Fruit fly (Drosophila melanogaster) whole organism, embryonic: Measurements from ENCODE around the gene CG3368.
A peak's percentile ranks its signal among the peaks of the same experiment; 100 is the strongest.

ENCODE experiments used
- Awh ChIP-seq: fragments of 200-800 bp; sonication (Bioruptor generic); IDR thresholded peaks from 2 replicates; pipeline ENCODE4, ENCODE4 v1.3.6; 2022; ENCODE audit warnings: missing biosample characterization, missing genetic modification characterization
- CG10431 ChIP-seq: fragments of 200-800 bp; sonication (Bioruptor generic); optimal IDR thresholded peaks from 3 replicates; lab custom pipeline; 2018; ENCODE audit warnings: missing biosample characterization, mild to moderate bottlenecking, missing genetic modification characterization
- CG10565 ChIP-seq: fragments of 200-800 bp; sonication (Bioruptor generic); optimal IDR thresholded peaks from 3 replicates; lab custom pipeline; 2016; ENCODE audit warnings: missing biosample characterization, mild to moderate bottlenecking, missing genetic modification characterization
- CG10979 ChIP-seq: fragments of 200-800 bp; sonication (Bioruptor generic); optimal IDR thresholded peaks from 2 replicates; lab custom pipeline; 2018; ENCODE audit warnings: missing biosample characterization, mild to moderate bottlenecking, missing genetic modification characterization, moderate library complexity
- CG12155 ChIP-seq: fragments of 200-800 bp; sonication (Bioruptor generic); optimal IDR thresholded peaks from 3 replicates; lab custom pipeline; 2016; ENCODE audit warnings: missing biosample characterization, missing genetic modification characterization
- CG1233 ChIP-seq: fragments of 200-800 bp; sonication (Bioruptor generic); optimal IDR thresholded peaks from 4 replicates; lab custom pipeline; 2018; ENCODE audit warnings: missing biosample characterization, mild to moderate bottlenecking, missing genetic modification characterization
- CG13424 ChIP-seq: fragments of 200-800 bp; sonication (Bioruptor generic); optimal IDR thresholded peaks from 2 replicates; lab custom pipeline; 2019; ENCODE audit warnings: missing biosample characterization, mild to moderate bottlenecking, missing genetic modification characterization, moderate library complexity
- CG14441 ChIP-seq: fragments of 200-800 bp; sonication (Bioruptor generic); IDR thresholded peaks from 2 replicates; pipeline ENCODE4 v1.3.6; 2022; ENCODE audit warnings: missing biosample characterization, missing genetic modification characterization
- CG15073 ChIP-seq: fragments of 200-800 bp; sonication (Bioruptor generic); optimal IDR thresholded peaks from 2 replicates; lab custom pipeline; 2016; ENCODE audit warnings: missing biosample characterization, missing genetic modification characterization
- CG17385 ChIP-seq: fragments of 200-800 bp; sonication (Bioruptor generic); optimal IDR thresholded peaks from 3 replicates; lab custom pipeline; 2018; ENCODE audit warnings: missing biosample characterization, mild to moderate bottlenecking, missing genetic modification characterization
- CG30431 ChIP-seq: fragments of 200-800 bp; sonication (Bioruptor generic); optimal IDR thresholded peaks from 2 replicates; lab custom pipeline; 2017; ENCODE audit warnings: missing biosample characterization, missing genetic modification characterization
- CG31365 ChIP-seq: fragments of 200-800 bp; sonication (Bioruptor generic); optimal IDR thresholded peaks from 2 replicates; lab custom pipeline; 2018; ENCODE audit warnings: missing biosample characterization, mild to moderate bottlenecking, missing genetic modification characterization
- CG3847 ChIP-seq: fragments of 200-800 bp; sonication (Bioruptor generic); IDR thresholded peaks from 2 replicates; pipeline ENCODE4 v1.3.6; 2022; ENCODE audit warnings: missing biosample characterization, missing genetic modification characterization
- CG4707 ChIP-seq: fragments of 200-800 bp; sonication (Bioruptor generic); optimal IDR thresholded peaks from 2 replicates; lab custom pipeline; 2018; ENCODE audit warnings: missing biosample characterization, mild to moderate bottlenecking, missing genetic modification characterization, moderate library complexity
- CG6272 ChIP-seq: fragments of 200-800 bp; sonication (Bioruptor generic); IDR thresholded peaks from 2 replicates; pipeline ENCODE4 v1.3.6; 2022; ENCODE audit warnings: missing biosample characterization, missing genetic modification characterization
- CG6791 ChIP-seq: fragments of 200-800 bp; sonication (Bioruptor generic); IDR thresholded peaks from 3 replicates; pipeline ENCODE4 v1.3.6; 2022; ENCODE audit warnings: missing biosample characterization, missing genetic modification characterization; ENCODE audit not compliant: partially characterized antibody
- CG6854 ChIP-seq: fragments of 200-800 bp; sonication (Bioruptor generic); optimal IDR thresholded peaks from 3 replicates; lab custom pipeline; 2017; ENCODE audit warnings: missing biosample characterization, mild to moderate bottlenecking, missing genetic modification characterization
- CkIIα-i1 ChIP-seq: fragments of 200-800 bp; sonication (Bioruptor generic); IDR thresholded peaks from 2 replicates; pipeline ENCODE4 v1.3.6; 2022; ENCODE audit warnings: missing biosample characterization, missing genetic modification characterization
- D ChIP-seq, 2 experiments: fragments of 200-800 bp in 1 of 2; fragments of >200 bp in 1 of 2; sonication (Bioruptor generic) in 1 of 2; optimal IDR thresholded peaks; 2 replicates in 1 of 2; 3 replicates in 1 of 2; lab custom pipeline; 2017; ENCODE audit warnings: mild to moderate bottlenecking in 1 of 2, missing biosample characterization in 1 of 2, missing genetic modification characterization in 1 of 2, missing genetic modification reagents in 1 of 2
- D19A ChIP-seq: fragments of 200-800 bp; optimal IDR thresholded peaks from 3 replicates; lab custom pipeline; 2019; ENCODE audit warnings: missing biosample characterization, mild to moderate bottlenecking, missing genetic modification characterization, moderate library complexity
- HLH4C ChIP-seq: fragments of 200-800 bp; sonication (Bioruptor generic); IDR thresholded peaks from 3 replicates; pipeline ENCODE4 v1.3.6; 2022; ENCODE audit warnings: missing biosample characterization, missing genetic modification characterization; ENCODE audit not compliant: partially characterized antibody
- Hmx ChIP-seq: fragments of 200-800 bp; sonication (Bioruptor generic); optimal IDR thresholded peaks from 2 replicates; lab custom pipeline; 2016; ENCODE audit warnings: missing biosample characterization, missing genetic modification characterization
- MESR4 ChIP-seq: fragments of 200-800 bp; sonication (Bioruptor generic); optimal IDR thresholded peaks from 2 replicates; lab custom pipeline; 2018; ENCODE audit warnings: missing biosample characterization, mild to moderate bottlenecking, missing genetic modification characterization, moderate library complexity
- NfI ChIP-seq: fragments of 200-800 bp; sonication (Bioruptor generic); optimal IDR thresholded peaks from 3 replicates; lab custom pipeline; 2018; ENCODE audit warnings: missing biosample characterization, mild to moderate bottlenecking, missing genetic modification characterization, moderate library complexity
- Xbp1 ChIP-seq: fragments of 200-800 bp; sonication (Bioruptor generic); optimal IDR thresholded peaks from 3 replicates; lab custom pipeline; 2016; ENCODE audit warnings: missing biosample characterization, mild to moderate bottlenecking, missing genetic modification characterization
- cad ChIP-seq: fragments of >200 bp; optimal IDR thresholded peaks from 2 replicates; lab custom pipeline; 2017; ENCODE audit warnings: missing biosample characterization, missing genetic modification characterization
- caup ChIP-seq: fragments of 200-800 bp; sonication (Bioruptor generic); optimal IDR thresholded peaks from 3 replicates; lab custom pipeline; 2017; ENCODE audit warnings: missing biosample characterization, mild to moderate bottlenecking, missing genetic modification characterization, moderate library complexity; ENCODE audit not compliant: severe bottlenecking
- chinmo ChIP-seq: fragments of 200-800 bp; sonication (Bioruptor generic); IDR thresholded peaks from 4 replicates; pipeline ENCODE4 v1.3.6; 2022; ENCODE audit warnings: missing biosample characterization, missing genetic modification characterization; ENCODE audit not compliant: partially characterized antibody
- ci ChIP-seq: fragments of 200-800 bp; sonication (Bioruptor generic); IDR thresholded peaks from 3 replicates; pipeline ENCODE4 v1.3.6; 2022; ENCODE audit warnings: missing biosample characterization, missing genetic modification characterization
- crol ChIP-seq: fragments of 200-800 bp; sonication (Bioruptor generic); IDR thresholded peaks from 2 replicates; pipeline ENCODE4 v1.3.6; 2022; ENCODE audit warnings: missing biosample characterization, missing genetic modification characterization
- dati ChIP-seq: fragments of 200-800 bp; sonication (Bioruptor generic); IDR thresholded peaks from 2 replicates; pipeline ENCODE4 v1.3.6; 2022; ENCODE audit warnings: missing biosample characterization, missing genetic modification characterization
- disco-r ChIP-seq: fragments of 200-800 bp; sonication (Bioruptor generic); optimal IDR thresholded peaks from 2 replicates; lab custom pipeline; 2016; ENCODE audit warnings: missing biosample characterization, missing genetic modification characterization
- dpn ChIP-seq, 2 experiments: fragments of 200-800 bp; sonication (Bioruptor generic); optimal IDR thresholded peaks; 3 replicates each; lab custom pipeline; 2016; ENCODE audit warnings: missing biosample characterization in 2 of 2, missing genetic modification characterization in 2 of 2
- gem ChIP-seq: fragments of 200-800 bp; sonication (Bioruptor generic); optimal IDR thresholded peaks from 2 replicates; lab custom pipeline; 2019; ENCODE audit warnings: missing biosample characterization, mild to moderate bottlenecking, missing genetic modification characterization, moderate library complexity
- inv ChIP-seq: fragments of 200-800 bp; sonication (Bioruptor generic); IDR thresholded peaks from 2 replicates; pipeline ENCODE4 v1.3.6; 2022; ENCODE audit warnings: missing biosample characterization, missing genetic modification characterization; ENCODE audit not compliant: partially characterized antibody
- jing ChIP-seq: fragments of 200-800 bp; sonication (Bioruptor generic); optimal IDR thresholded peaks from 2 replicates; lab custom pipeline; 2018; ENCODE audit warnings: missing biosample characterization, mild to moderate bottlenecking, missing genetic modification characterization
- klu ChIP-seq: fragments of 200-800 bp; sonication (Bioruptor generic); IDR thresholded peaks from 2 replicates; pipeline ENCODE4 v1.3.6; 2022; ENCODE audit warnings: missing biosample characterization, missing genetic modification characterization
- lilli ChIP-seq: fragments of 200-800 bp; sonication (Bioruptor generic); optimal IDR thresholded peaks from 3 replicates; lab custom pipeline; 2016; ENCODE audit warnings: missing biosample characterization, missing genetic modification characterization
- lola ChIP-seq, 3 experiments: fragments of >200 bp in 2 of 3; fragments of 200-800 bp in 1 of 3; sonication (Bioruptor generic) in 1 of 3; optimal IDR thresholded peaks; 2 replicates each; lab custom pipeline; 2017 to 2019; ENCODE audit warnings: missing biosample characterization in 3 of 3, missing genetic modification characterization in 3 of 3, mild to moderate bottlenecking in 1 of 3, moderate library complexity in 1 of 3
- psq ChIP-seq: fragments of 200-800 bp; sonication (Bioruptor generic); optimal IDR thresholded peaks from 2 replicates; lab custom pipeline; 2017; ENCODE audit warnings: missing biosample characterization, missing genetic modification characterization
- ranshi ChIP-seq: fragments of 200-800 bp; sonication (Bioruptor generic); IDR thresholded peaks from 2 replicates; pipeline ENCODE4 v1.3.6; 2022; ENCODE audit warnings: missing biosample characterization, missing genetic modification characterization
- sens ChIP-seq: fragments of 200-800 bp; sonication (Bioruptor generic); peaks from one replicate; lab custom pipeline; 2016; ENCODE audit warnings: missing biosample characterization, missing genetic modification characterization
- sima ChIP-seq: fragments of 200-800 bp; sonication (Bioruptor generic); optimal IDR thresholded peaks from 2 replicates; lab custom pipeline; 2016; ENCODE audit warnings: missing biosample characterization, missing genetic modification characterization
- slou ChIP-seq: fragments of 200-800 bp; sonication (Bioruptor generic); optimal IDR thresholded peaks from 3 replicates; lab custom pipeline; 2016; ENCODE audit warnings: missing biosample characterization, missing genetic modification characterization
- tio ChIP-seq: fragments of 200-800 bp; sonication (Bioruptor generic); optimal IDR thresholded peaks from 2 replicates; lab custom pipeline; 2017; ENCODE audit warnings: missing biosample characterization, missing genetic modification characterization, inconsistent platforms
- trem ChIP-seq: fragments of 200-800 bp; optimal IDR thresholded peaks from 3 replicates; lab custom pipeline; 2019; ENCODE audit warnings: missing biosample characterization, mild to moderate bottlenecking, missing genetic modification characterization, moderate library complexity
- vvl ChIP-seq: fragments of 200-800 bp; sonication (Bioruptor generic); IDR thresholded peaks from 2 replicates; pipeline ENCODE4 v1.3.6; 2022; ENCODE audit warnings: missing biosample characterization, missing genetic modification characterization
- wor ChIP-seq: fragments of 200-800 bp; sonication (Bioruptor generic); IDR thresholded peaks from 2 replicates; pipeline ENCODE4 v1.3.6; 2022; ENCODE audit warnings: missing biosample characterization, missing genetic modification characterization
- zfh2 ChIP-seq: fragments of 200-800 bp; sonication (Bioruptor generic); optimal IDR thresholded peaks from 2 replicates; lab custom pipeline; 2016; ENCODE audit warnings: missing biosample characterization, missing genetic modification characterization

The CG3368 gene

dm6 chr3R:27238438-27239301 lies 44.9 kb upstream of the CG3368 start, which contains the start of the genes CG31064 and PolA2 (continued):
- TF ChIP-seq CG3847 (peak; percentile 51; the same call in 1 of the 2 replicates), psq (no peak), caup (GFP tag; lab: Kevin White, UChicago) (peak; percentile 2), crol (GFP tag; lab: Robert Waterston, UW) (no peak), sima (GFP tag; lab: Kevin White, UChicago) (no peak), D19A (tag; lab: Kevin White, UChicago) (no peak), jing (GFP tag; lab: Kevin White, UChicago) (no peak), HLH4C (GFP tag; lab: Robert Waterston, UW) (peak; percentile 91), Hmx (no peak), zfh2 (no peak), CG6791 (peak; percentile 85), NfI (GFP tag; lab: Kevin White, UChicago) (peak; percentile 5), slou (no peak), trem (tag; lab: Kevin White, UChicago) (peak; percentile 66), wor (no peak), D (optimal IDR thresholded peaks at IDR 0.05; lab: Kevin White, UChicago) (no peak), D (GFP tag; optimal IDR thresholded peaks at IDR 0.05; lab: Kevin White, UChicago) (no peak), Awh (GFP tag; lab: Robert Waterston, UW) (no peak), gem (tag; lab: Kevin White, UChicago) (no peak), CG1233 (GFP tag; lab: Kevin White, UChicago) (no peak), CG15073 (GFP tag; lab: Kevin White, UChicago) (no peak), CG17385 (GFP tag; lab: Kevin White, UChicago) (no peak), chinmo (peak; percentile 95), dpn (GFP tag; optimal IDR thresholded peaks at IDR 0.05; lab: Kevin White, UChicago) (no peak), CG10565 (no peak), CG31365 (tag; lab: Kevin White, UChicago) (no peak), dati (GFP tag; lab: Robert Waterston, UW) (no peak), sens (GFP tag; lab: Kevin White, UChicago) (peak; percentile 72), CG10979 (tag; lab: Kevin White, UChicago) (no peak), CkIIα-i1 (no peak), CG6854 (no peak), CG30431 (GFP tag; lab: Kevin White, UChicago) (no peak), CG12155 (GFP tag; lab: Kevin White, UChicago) (peak; percentile 8), tio (no peak), ranshi (GFP tag; lab: Robert Waterston, UW) (no peak), MESR4 (GFP tag; lab: Kevin White, UChicago) (peak; percentile 51), Xbp1 (GFP tag; lab: Kevin White, UChicago) (no peak), CG13424 (peak; percentile 6), vvl (GFP tag; lab: Robert Waterston, UW) (peak; percentile 51), CG6272 (no peak), CG14441 (GFP tag; lab: Robert Waterston, UW) (no peak), CG4707 (GFP tag; lab: Kevin White, UChicago) (peak; percentile 10), klu (GFP tag; lab: Robert Waterston, UW) (no peak), disco-r (GFP tag; lab: Kevin White, UChicago) (no peak), ci (peak; percentile 66; the same call in 2 of the 3 replicates), inv (GFP tag; lab: Robert Waterston, UW) (peak; percentile 60; the same call in 1 of the 2 replicates), lilli (GFP tag; lab: Kevin White, UChicago) (no peak), lola (GFP tag; optimal IDR thresholded peaks at IDR 0.05; lab: Kevin White, UChicago) (no peak), CG10431 (no peak), cad (GFP tag; lab: Kevin White, UChicago) (no peak)
